Worm (Caenorhabditis elegans) whole organism, mixed stage, embryonic: Measurements from ENCODE around the gene pqn-75.

Source experiments
- blmp-1 ChIP-seq: fragments of 150-350 bp; optimal IDR thresholded peaks from 2 replicates; lab custom pipeline; 2014; ENCODE audit warnings: missing biosample characterization, missing genetic modification characterization
- ceh-39 ChIP-seq: fragments of 150-350 bp; optimal IDR thresholded peaks from 2 replicates; lab custom pipeline; 2014; ENCODE audit warnings: missing biosample characterization, missing genetic modification characterization
- ces-1 ChIP-seq: fragments of 150-350 bp; optimal IDR thresholded peaks from 2 replicates; lab custom pipeline; 2014; ENCODE audit warnings: missing biosample characterization, missing genetic modification reagents, missing genetic modification characterization
- elt-1 ChIP-seq: sonication (generic microtip); optimal IDR thresholded peaks from 2 replicates; lab custom pipeline; 2017; ENCODE audit warnings: missing genetic modification characterization, mild to moderate bottlenecking, missing compliant biosample characterization, antibody characterized with exemption, moderate library complexity, borderline replicate concordance; ENCODE audit not compliant: insufficient read depth
- nhr-12 ChIP-seq: fragments of 150-350 bp; optimal IDR thresholded peaks from 2 replicates; lab custom pipeline; 2014; ENCODE audit warnings: missing biosample characterization, missing genetic modification characterization
- nhr-237 ChIP-seq: fragments of 150-350 bp; optimal IDR thresholded peaks from 2 replicates; lab custom pipeline; 2014; ENCODE audit warnings: missing biosample characterization, missing genetic modification characterization
- nhr-76 ChIP-seq: sonication (generic microtip); optimal IDR thresholded peaks from 2 replicates; lab custom pipeline; 2017; ENCODE audit warnings: missing biosample characterization, missing genetic modification characterization
- sem-2 ChIP-seq: fragments of 200-800 bp; sonication (Bioruptor generic); optimal IDR thresholded peaks from 2 replicates; lab custom pipeline; 2018; ENCODE audit warnings: mild to moderate bottlenecking, missing genetic modification characterization, missing compliant biosample characterization
- snpc-4 ChIP-seq: fragments of 150-350 bp; optimal IDR thresholded peaks from 2 replicates; lab custom pipeline; 2014; ENCODE audit warnings: missing biosample characterization, missing genetic modification characterization
- unc-62 ChIP-seq: fragments of 150-350 bp; optimal IDR thresholded peaks from 2 replicates; lab custom pipeline; 2014; ENCODE audit warnings: missing biosample characterization, missing genetic modification reagents, missing genetic modification characterization
- ztf-11 ChIP-seq: fragments of 150-350 bp; optimal IDR thresholded peaks from 2 replicates; lab custom pipeline; 2014; ENCODE audit warnings: missing biosample characterization, missing genetic modification characterization

- TF ChIP-seq unc-62 (no peak), nhr-76 (tag; lab: Kevin White, UChicago) (no peak), nhr-237 (tag; lab: Kevin White, UChicago) (no peak), ces-1 (GFP tag; lab: Kevin White, UChicago) (no peak), ztf-11 (tag; lab: Kevin White, UChicago) (no peak), ceh-39 (tag; lab: Kevin White, UChicago) (no peak), blmp-1 (tag; lab: Kevin White, UChicago) (no peak), elt-1 (tag; lab: Kevin White, UChicago) (no peak), nhr-12 (tag; lab: Kevin White, UChicago) (no peak), snpc-4 (tag; lab: Kevin White, UChicago) (no peak), sem-2 (GFP tag; lab: Kevin White, UChicago) (no peak)
Measured at ce11 chrIV:4094364-4094763, 22.2 kb downstream of the pqn-75 start.
